Worm (Caenorhabditis elegans) whole organism, L3 larva: Measurements from ENCODE around the gene suf-1.

Experiments used
- R02D3.7 ChIP-seq: fragments of 150-350 bp; optimal IDR thresholded peaks from 2 replicates; lab custom pipeline; 2014; ENCODE audit warnings: missing biosample characterization, missing genetic modification characterization
- ZK546.5 ChIP-seq: sonication (generic microtip); optimal IDR thresholded peaks from 2 replicates; lab custom pipeline; 2017; ENCODE audit warnings: missing biosample characterization, missing genetic modification characterization
- aly-2 ChIP-seq: fragments of 150-350 bp; optimal IDR thresholded peaks from 2 replicates; lab custom pipeline; 2014; ENCODE audit warnings: missing biosample characterization, missing genetic modification characterization
- ama-1 ChIP-seq: fragments of 150-350 bp; optimal IDR thresholded peaks from 2 replicates; lab custom pipeline; 2018
- ceh-16 ChIP-seq: sonication (generic microtip); optimal IDR thresholded peaks from 2 replicates; lab custom pipeline; 2017; ENCODE audit warnings: missing biosample characterization, missing genetic modification characterization
- ceh-28 ChIP-seq: fragments of 150-350 bp; optimal IDR thresholded peaks from 2 replicates; lab custom pipeline; 2014; ENCODE audit warnings: missing biosample characterization, missing genetic modification reagents, missing genetic modification characterization
- ceh-82 ChIP-seq: fragments of 150-350 bp; optimal IDR thresholded peaks from 2 replicates; lab custom pipeline; 2014; ENCODE audit warnings: missing biosample characterization, missing genetic modification characterization
- ceh-9 ChIP-seq: sonication (generic microtip); optimal IDR thresholded peaks from 2 replicates; lab custom pipeline; 2018; ENCODE audit warnings: missing biosample characterization, missing genetic modification characterization
- egl-5 ChIP-seq: fragments of 150-350 bp; optimal IDR thresholded peaks from 2 replicates; lab custom pipeline; 2017; ENCODE audit warnings: missing biosample characterization, missing genetic modification reagents, missing genetic modification characterization, inconsistent platforms
- elt-1 ChIP-seq: fragments of 150-350 bp; optimal IDR thresholded peaks from 2 replicates; lab custom pipeline; 2014; ENCODE audit warnings: missing biosample characterization, missing genetic modification characterization
- elt-2 ChIP-seq: sonication (generic microtip); optimal IDR thresholded peaks from 2 replicates; lab custom pipeline; 2016; ENCODE audit warnings: missing genetic modification reagents, mild to moderate bottlenecking, missing genetic modification characterization, missing compliant biosample characterization
- elt-3 ChIP-seq, 3 experiments: fragments of 150-350 bp in 1 of 3; sonication (generic microtip) in 2 of 3; optimal IDR thresholded peaks; 2 replicates in 2 of 3; 4 replicates in 1 of 3; lab custom pipeline; 2014 to 2017; ENCODE audit warnings: missing biosample characterization in 3 of 3, missing genetic modification characterization in 3 of 3
- fkh-10 ChIP-seq: sonication (generic microtip); optimal IDR thresholded peaks from 2 replicates; lab custom pipeline; 2017; ENCODE audit warnings: missing biosample characterization, missing genetic modification reagents, missing genetic modification characterization
- fos-1 ChIP-seq: fragments of 150-350 bp; optimal IDR thresholded peaks from 2 replicates; lab custom pipeline; 2014; ENCODE audit warnings: missing biosample characterization, missing genetic modification characterization
- hmg-11 ChIP-seq: sonication (generic microtip); optimal IDR thresholded peaks from 2 replicates; lab custom pipeline; 2016; ENCODE audit warnings: missing genetic modification characterization, missing compliant biosample characterization
- jun-1 ChIP-seq: fragments of 150-350 bp; optimal IDR thresholded peaks from 2 replicates; lab custom pipeline; 2014; ENCODE audit warnings: missing biosample characterization, missing genetic modification reagents, missing genetic modification characterization
- lin-15B ChIP-seq: fragments of 150-350 bp; optimal IDR thresholded peaks from 2 replicates; lab custom pipeline; 2014; ENCODE audit warnings: missing biosample characterization, missing genetic modification characterization
- lin-39 ChIP-seq: fragments of 150-350 bp; optimal IDR thresholded peaks from 2 replicates; lab custom pipeline; 2018; ENCODE audit warnings: missing biosample characterization, missing genetic modification reagents, missing genetic modification characterization
- lsy-12 ChIP-seq: sonication (generic microtip); optimal IDR thresholded peaks from 2 replicates; lab custom pipeline; 2016; ENCODE audit warnings: mild to moderate bottlenecking, missing genetic modification characterization, missing compliant biosample characterization
- mml-1 ChIP-seq: fragments of 150-350 bp; sonication (generic microtip); optimal IDR thresholded peaks from 3 replicates; lab custom pipeline; 2014; ENCODE audit warnings: missing biosample characterization, missing genetic modification characterization
- nfya-1 ChIP-seq: sonication (generic microtip); optimal IDR thresholded peaks from 2 replicates; lab custom pipeline; 2017; ENCODE audit warnings: missing genetic modification characterization, mild to moderate bottlenecking, missing compliant biosample characterization, antibody characterized with exemption, moderate library complexity; ENCODE audit not compliant: insufficient read depth
- nhr-11 ChIP-seq: fragments of 150-350 bp; optimal IDR thresholded peaks from 2 replicates; lab custom pipeline; 2014; ENCODE audit warnings: missing biosample characterization, missing genetic modification characterization
- nhr-12 ChIP-seq: fragments of 150-350 bp; optimal IDR thresholded peaks from 2 replicates; lab custom pipeline; 2014; ENCODE audit warnings: missing biosample characterization, missing genetic modification characterization
- nhr-23 ChIP-seq: fragments of 150-350 bp; optimal IDR thresholded peaks from 2 replicates; lab custom pipeline; 2014; ENCODE audit warnings: missing biosample characterization, missing genetic modification reagents, missing genetic modification characterization
- nhr-237 ChIP-seq: fragments of 150-350 bp; optimal IDR thresholded peaks from 2 replicates; lab custom pipeline; 2014; ENCODE audit warnings: missing biosample characterization, missing genetic modification characterization
- nhr-25 ChIP-seq: sonication (generic microtip); optimal IDR thresholded peaks from 2 replicates; lab custom pipeline; 2017; ENCODE audit warnings: missing biosample characterization, missing genetic modification characterization
- nhr-67 ChIP-seq: fragments of 150-350 bp; optimal IDR thresholded peaks from 2 replicates; lab custom pipeline; 2014; ENCODE audit warnings: missing biosample characterization, missing genetic modification characterization
- nhr-76 ChIP-seq: fragments of 150-350 bp; sonication (generic microtip); optimal IDR thresholded peaks from 5 replicates; lab custom pipeline; 2014; ENCODE audit warnings: missing biosample characterization, missing genetic modification characterization
- nhr-77 ChIP-seq: fragments of 150-350 bp; optimal IDR thresholded peaks from 2 replicates; lab custom pipeline; 2014; ENCODE audit warnings: missing biosample characterization, missing genetic modification characterization
- pqm-1 ChIP-seq: fragments of 150-350 bp; optimal IDR thresholded peaks from 2 replicates; lab custom pipeline; 2017; ENCODE audit warnings: missing biosample characterization, missing genetic modification characterization, inconsistent platforms
- sea-2 ChIP-seq: fragments of 150-350 bp; sonication (generic microtip); optimal IDR thresholded peaks from 4 replicates; lab custom pipeline; 2014; ENCODE audit warnings: missing biosample characterization, missing genetic modification reagents, missing genetic modification characterization
- snpc-4 ChIP-seq: fragments of 150-350 bp; optimal IDR thresholded peaks from 2 replicates; lab custom pipeline; 2014; ENCODE audit warnings: missing biosample characterization, missing genetic modification characterization
- tbx-2 ChIP-seq: sonication (generic microtip); optimal IDR thresholded peaks from 2 replicates; lab custom pipeline; 2016; ENCODE audit warnings: mild to moderate bottlenecking, missing genetic modification characterization, missing compliant biosample characterization
- unc-39 ChIP-seq: sonication (generic microtip); optimal IDR thresholded peaks from 4 replicates; lab custom pipeline; 2017; ENCODE audit warnings: missing biosample characterization, missing genetic modification characterization
- unc-62 ChIP-seq: fragments of 150-350 bp; sonication (generic microtip); optimal IDR thresholded peaks from 4 replicates; lab custom pipeline; 2014; ENCODE audit warnings: missing biosample characterization, missing genetic modification reagents, missing genetic modification characterization
- zag-1 ChIP-seq: fragments of 150-350 bp; optimal IDR thresholded peaks from 2 replicates; lab custom pipeline; 2014; ENCODE audit warnings: missing biosample characterization, missing genetic modification characterization
- ztf-11 ChIP-seq: fragments of 150-350 bp; optimal IDR thresholded peaks from 2 replicates; lab custom pipeline; 2014; ENCODE audit warnings: missing biosample characterization, missing genetic modification characterization

suf-1 gene

DNA sequence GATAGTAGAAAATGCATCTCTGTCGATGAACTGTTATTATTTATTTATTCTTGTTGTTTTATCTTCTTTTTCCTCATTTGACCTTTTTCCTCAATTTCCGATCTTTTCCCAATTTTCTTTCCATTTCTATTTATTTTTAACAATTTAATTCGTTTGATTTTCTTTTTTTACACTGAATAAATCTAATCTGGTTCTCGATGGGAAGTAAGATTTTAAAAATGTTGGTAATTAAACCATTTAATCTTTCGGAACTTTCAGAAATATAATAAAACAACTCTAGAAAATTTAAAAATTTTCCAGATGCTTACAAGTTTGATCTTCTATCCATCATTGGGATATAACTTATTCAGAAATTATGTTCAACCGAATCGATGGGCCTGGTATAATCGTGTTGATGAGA lies 2.9 kb downstream of the suf-1 start, which contains the start of gene F28C6.8:
TSS of gene F28C6.8 (plus strand) at position 301 of the 400 bp plus-strand sequence.
- no peak for TF ChIP-seq hmg-11 (tag; lab: Kevin White, UChicago)
- TF ChIP-seq, all 47 proteins: peak for 0

DNA sequence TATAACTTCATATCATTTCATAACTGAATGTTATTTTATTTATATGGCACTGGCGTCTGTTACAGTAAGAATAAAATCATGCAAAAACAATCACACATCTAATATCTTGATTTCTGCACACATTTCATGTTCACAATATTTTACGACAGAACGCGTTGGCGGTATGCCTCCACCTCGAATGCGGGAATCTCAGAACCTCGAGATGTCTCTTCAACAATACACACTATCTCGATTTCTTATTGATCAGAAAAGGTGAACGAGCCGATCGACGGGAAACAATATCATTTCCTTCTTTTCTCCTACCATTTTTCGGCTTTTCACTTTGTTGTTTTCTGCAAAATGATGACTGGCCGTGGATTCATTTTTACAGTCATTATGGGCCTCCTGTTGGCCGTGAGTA lies 4.0 kb downstream of the suf-1 start, which contains the start of gene F28C6.10:
TSS of gene F28C6.10 (plus strand) at position 301 of the 400 bp plus-strand sequence.
- TF ChIP-seq elt-2 (no peak), nhr-12 (tag; lab: Kevin White, UChicago) (no peak), nfya-1 (tag; lab: Kevin White, UChicago) (no peak), zag-1 (no peak), sea-2 (GFP tag; lab: Kevin White, UChicago) (no peak), unc-39 (tag; lab: Kevin White, UChicago) (no peak), ceh-82 (tag; lab: Kevin White, UChicago) (no peak), hmg-11 (tag; lab: Kevin White, UChicago) (no peak)

DNA sequence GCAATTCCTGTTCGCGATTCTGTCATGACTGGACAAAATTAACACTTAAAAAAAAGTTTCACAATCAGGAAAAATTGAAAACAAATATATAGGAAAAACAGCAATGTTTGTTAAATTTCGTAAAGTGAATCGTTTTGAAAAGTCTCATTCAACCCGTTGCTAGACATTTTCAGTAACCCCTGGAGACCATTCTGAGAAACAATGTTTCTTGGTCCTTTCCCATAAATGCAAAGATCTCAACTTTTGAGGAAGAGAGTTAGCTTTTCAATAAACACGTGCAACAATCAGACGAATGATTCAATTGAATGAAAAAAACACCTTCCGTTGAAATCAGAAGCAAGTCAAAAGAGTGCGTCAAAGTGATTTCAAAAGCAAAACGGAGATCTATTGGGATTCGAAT lies 6.4 kb downstream of the suf-1 start, which contains the start of gene F28C6.9:
TSS of gene F28C6.9 (minus strand) at position 101 of the 400 bp plus-strand sequence.
- TF ChIP-seq ztf-11 = no peak
- no peak for TF ChIP-seq lin-15B
- no peak for TF ChIP-seq unc-39 (tag; lab: Kevin White, UChicago)
- no peak for TF ChIP-seq snpc-4 (tag; lab: Kevin White, UChicago)
- no peak for TF ChIP-seq nhr-237
- no peak for TF ChIP-seq pqm-1 (tag; lab: Kevin White, UChicago)
- no peak for TF ChIP-seq nhr-23
- no peak for TF ChIP-seq unc-62
- no peak for TF ChIP-seq hmg-11 (tag; lab: Kevin White, UChicago)
- no peak for TF ChIP-seq R02D3.7 (tag; lab: Kevin White, UChicago)
- no peak for TF ChIP-seq fos-1 (tag; lab: Kevin White, UChicago)
- TF ChIP-seq ceh-16 (tag; lab: Kevin White, UChicago) = no peak
- TF ChIP-seq ceh-9 (tag; lab: Kevin White, UChicago) = no peak
- TF ChIP-seq lin-39 (tag; lab: Kevin White, UChicago) = no peak
- no peak for TF ChIP-seq nhr-12 (tag; lab: Kevin White, UChicago)
- no peak for TF ChIP-seq ZK546.5 (tag; lab: Kevin White, UChicago)
- TF ChIP-seq nhr-77 = no peak
- TF ChIP-seq nhr-76 (tag; lab: Kevin White, UChicago) = no peak
- TF ChIP-seq elt-2 = no peak

DNA sequence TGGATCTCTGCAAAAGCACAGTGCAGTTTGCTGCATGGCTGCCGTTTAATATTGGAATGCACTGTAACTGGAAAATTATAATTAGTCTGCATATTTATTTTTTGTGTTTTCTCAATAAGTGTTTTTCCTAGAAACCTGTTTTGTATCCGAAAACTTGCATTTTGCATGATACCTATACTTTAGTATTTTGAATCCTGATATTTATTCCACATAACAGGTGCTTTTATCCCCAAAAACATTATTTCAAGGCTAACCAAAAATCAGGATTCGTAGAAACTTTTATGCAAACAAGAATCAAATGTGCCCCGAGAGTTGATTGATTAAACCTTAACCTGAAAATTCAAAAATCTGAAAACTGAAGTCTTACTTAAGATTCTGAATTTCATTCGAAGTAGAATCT lies 6.9 kb downstream of the suf-1 start:
- TF ChIP-seq sea-2 (GFP tag; lab: Kevin White, UChicago) (no peak), egl-5 (tag; lab: Kevin White, UChicago) (no peak), aly-2 (no peak), lsy-12 (no peak), fkh-10 (GFP tag; lab: Kevin White, UChicago) (no peak), ceh-82 (tag; lab: Kevin White, UChicago) (no peak), zag-1 (no peak), nhr-25 (tag; lab: Kevin White, UChicago) (no peak), lin-39 (tag; lab: Kevin White, UChicago) (no peak), nhr-67 (tag; lab: Kevin White, UChicago) (no peak), nhr-12 (tag; lab: Kevin White, UChicago) (no peak), ceh-28 (tag; lab: Kevin White, UChicago) (no peak), elt-2 (no peak)

DNA sequence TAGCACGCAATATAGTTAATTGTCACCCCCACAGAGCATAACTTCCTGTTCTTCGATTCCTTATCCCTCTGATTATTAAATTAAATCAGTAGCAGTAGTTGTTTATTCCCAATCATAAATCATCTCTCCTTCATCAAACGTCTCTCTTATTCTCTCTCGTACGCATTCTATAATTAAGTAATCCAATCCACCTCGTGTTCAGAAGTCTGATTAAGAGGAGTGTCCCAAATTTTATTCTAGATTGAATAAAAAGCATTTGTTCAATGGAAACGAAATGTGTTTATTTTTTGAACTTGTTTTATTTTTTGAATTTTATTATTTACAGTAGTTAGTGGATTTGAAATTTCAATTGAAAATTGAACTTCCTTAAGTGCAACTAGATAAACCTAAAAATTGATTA lies 7.7 kb downstream of the suf-1 start:
- TF ChIP-seq sea-2 (GFP tag; lab: Kevin White, UChicago) (no peak), jun-1 (tag; lab: Kevin White, UChicago) (no peak), snpc-4 (tag; lab: Kevin White, UChicago) (no peak), nhr-25 (tag; lab: Kevin White, UChicago) (no peak), nhr-67 (tag; lab: Kevin White, UChicago) (no peak), mml-1 (tag; lab: Kevin White, UChicago) (no peak), nfya-1 (tag; lab: Kevin White, UChicago) (no peak), ama-1 (lab: Kevin White, UChicago) (no peak), tbx-2 (tag; lab: Kevin White, UChicago) (no peak), nhr-11 (no peak), elt-1 (tag; lab: Kevin White, UChicago) (no peak), nhr-23 (no peak), elt-3 (tag; optimal IDR thresholded peaks at IDR 0.05; lab: Kevin White, UChicago) (no peak)
